Fruit fly (Drosophila melanogaster) whole organism, pupa: ENCODE data around the gene G6P.
A peak's percentile ranks its signal among the peaks of the same experiment; 100 is the strongest.

Experiments
- CG15710 ChIP-seq: fragments of 200-800 bp; sonication (Bioruptor generic); optimal IDR thresholded peaks from 2 replicates; lab custom pipeline; 2018; ENCODE audit warnings: missing biosample characterization, mild to moderate bottlenecking, missing genetic modification characterization, moderate library complexity
- CG17806 ChIP-seq: fragments of 200-800 bp; sonication (Bioruptor generic); optimal IDR thresholded peaks from 2 replicates; lab custom pipeline; 2018; ENCODE audit warnings: missing biosample characterization, mild to moderate bottlenecking, missing genetic modification characterization, moderate library complexity
- CG32121 ChIP-seq: fragments of 200-800 bp; sonication (Bioruptor generic); IDR thresholded peaks from 2 replicates; pipeline ENCODE4 v1.3.6; 2022; ENCODE audit warnings: missing biosample characterization, missing genetic modification characterization
- CG34367 ChIP-seq: fragments of 200-800 bp; sonication (Bioruptor generic); optimal IDR thresholded peaks from 2 replicates; lab custom pipeline; 2018; ENCODE audit warnings: missing biosample characterization, mild to moderate bottlenecking, missing genetic modification characterization
- CG4496 ChIP-seq: fragments of 200-800 bp; sonication (Bioruptor generic); IDR thresholded peaks from 3 replicates; pipeline ENCODE4 v1.3.6; 2022; ENCODE audit warnings: missing biosample characterization, missing genetic modification characterization
- EcR ChIP-seq: fragments of 200-800 bp; sonication (Bioruptor generic); optimal IDR thresholded peaks from 3 replicates; lab custom pipeline; 2019; ENCODE audit warnings: missing biosample characterization, missing genetic modification characterization, mild to moderate bottlenecking, moderate library complexity, missing genetic modification reagents
- fd96Ca ChIP-seq: fragments of 200-800 bp; sonication (Bioruptor generic); IDR thresholded peaks from 3 replicates; pipeline ENCODE4 v1.3.6; 2022; ENCODE audit warnings: missing biosample characterization, missing genetic modification characterization
- gl ChIP-seq: fragments of 200-800 bp; sonication (Bioruptor generic); optimal IDR thresholded peaks from 2 replicates; lab custom pipeline; 2018; ENCODE audit warnings: missing biosample characterization, mild to moderate bottlenecking, missing genetic modification characterization

DNA sequence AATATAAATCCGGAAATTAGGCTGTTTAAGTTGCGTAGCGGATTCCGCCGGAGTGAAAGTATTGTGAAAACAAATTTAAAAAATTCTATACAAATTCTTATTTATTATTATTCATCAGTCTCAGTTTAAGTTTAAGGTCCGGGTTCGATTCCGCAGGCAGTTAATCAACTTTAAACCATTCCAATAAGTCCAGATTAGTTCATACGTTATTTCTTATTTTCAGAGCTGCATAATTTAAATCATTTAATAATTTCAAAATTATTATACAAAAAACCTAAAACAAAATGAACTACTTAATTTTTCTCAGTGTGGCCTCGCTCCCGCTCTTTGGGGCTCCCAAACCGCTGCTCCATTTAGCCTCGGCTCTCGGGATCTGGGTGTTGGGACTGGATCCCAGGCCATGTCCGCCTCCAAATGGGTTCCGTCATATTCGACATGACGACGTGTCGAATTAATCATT lies 14.8 kb upstream of the G6P start:
- TF ChIP-seq CG34367 (tag; lab: Kevin White, UChicago) = peak; percentile 87
- no peak for TF ChIP-seq EcR (GFP tag; lab: Kevin White, UChicago)
- TF ChIP-seq gl (tag; lab: Kevin White, UChicago) = peak; percentile 67
- TF ChIP-seq fd96Ca = peak; percentile 88
- TF ChIP-seq CG4496 (GFP tag; lab: Robert Waterston, UW) = no peak; the same call in 1 of the 3 replicates
- peak; percentile 90 for TF ChIP-seq CG17806 (tag; lab: Kevin White, UChicago)
- peak; percentile 84 for TF ChIP-seq CG32121 (GFP tag; lab: Robert Waterston, UW)
- TF ChIP-seq CG15710 (tag; lab: Kevin White, UChicago) = peak; percentile 95
